Fruit fly (Drosophila melanogaster) whole organism, adult: ENCODE measurements around the gene Elo68beta.

ENCODE experiments used
- CG11617 ChIP-seq: fragments of 200-800 bp; sonication (Bioruptor generic); optimal IDR thresholded peaks from 2 replicates; lab custom pipeline; 2017; ENCODE audit warnings: mild to moderate bottlenecking, missing biosample characterization, missing genetic modification reagents, missing genetic modification characterization
- CG12768 ChIP-seq: fragments of 200-800 bp; sonication (Bioruptor generic); optimal IDR thresholded peaks from 2 replicates; lab custom pipeline; 2017; ENCODE audit warnings: missing biosample characterization, missing genetic modification characterization, mild to moderate bottlenecking, moderate library complexity, missing genetic modification reagents
- CG14711 ChIP-seq: fragments of 200-800 bp; sonication (Bioruptor generic); optimal IDR thresholded peaks from 2 replicates; lab custom pipeline; 2018; ENCODE audit warnings: missing biosample characterization, mild to moderate bottlenecking, missing genetic modification characterization, moderate library complexity
- CG1620 ChIP-seq: fragments of 200-800 bp; sonication (Bioruptor generic); optimal IDR thresholded peaks from 2 replicates; lab custom pipeline; 2016; ENCODE audit warnings: missing biosample characterization, missing genetic modification characterization
- CG33017 ChIP-seq: fragments of 200-800 bp; sonication (Bioruptor generic); optimal IDR thresholded peaks from 2 replicates; lab custom pipeline; 2018; ENCODE audit warnings: missing biosample characterization, mild to moderate bottlenecking, missing genetic modification characterization, moderate library complexity
- CG5204 ChIP-seq: fragments of 200-800 bp; sonication (Bioruptor generic); optimal IDR thresholded peaks from 2 replicates; lab custom pipeline; 2016; ENCODE audit warnings: missing biosample characterization, missing genetic modification characterization
- CG7045 ChIP-seq: fragments of 200-800 bp; sonication (Bioruptor generic); optimal IDR thresholded peaks from 2 replicates; lab custom pipeline; 2017; ENCODE audit warnings: missing biosample characterization, mild to moderate bottlenecking, missing genetic modification characterization
- CG7101 ChIP-seq: fragments of 200-800 bp; sonication (Bioruptor generic); optimal IDR thresholded peaks from 2 replicates; lab custom pipeline; 2018; ENCODE audit warnings: missing biosample characterization, mild to moderate bottlenecking, missing genetic modification characterization, moderate library complexity
- Clk ChIP-seq: fragments of 200-800 bp; sonication (Bioruptor generic); optimal IDR thresholded peaks from 2 replicates; lab custom pipeline; 2017; ENCODE audit warnings: missing biosample characterization, missing genetic modification characterization
- Crg-1 ChIP-seq: fragments of 200-800 bp; sonication (Bioruptor generic); optimal IDR thresholded peaks from 2 replicates; lab custom pipeline; 2016; ENCODE audit warnings: missing biosample characterization, missing genetic modification characterization
- Hr96 ChIP-seq: fragments of 200-800 bp; sonication (Bioruptor generic); optimal IDR thresholded peaks from 2 replicates; lab custom pipeline; 2016; ENCODE audit warnings: missing biosample characterization, missing genetic modification characterization
- Mnt ChIP-seq: fragments of 200-800 bp; sonication (Bioruptor generic); optimal IDR thresholded peaks from 2 replicates; lab custom pipeline; 2016; ENCODE audit warnings: missing biosample characterization, mild to moderate bottlenecking, missing genetic modification characterization
- bab1 ChIP-seq: fragments of 200-800 bp; sonication (Bioruptor generic); optimal IDR thresholded peaks from 3 replicates; lab custom pipeline; 2019; ENCODE audit warnings: missing biosample characterization, mild to moderate bottlenecking, missing genetic modification characterization, moderate library complexity
- cic ChIP-seq: fragments of 200-800 bp; sonication (Bioruptor generic); optimal IDR thresholded peaks from 2 replicates; lab custom pipeline; 2017; ENCODE audit warnings: missing biosample characterization, mild to moderate bottlenecking, missing genetic modification characterization, moderate library complexity
- cnc ChIP-seq, 2 experiments: fragments of >200 bp; optimal IDR thresholded peaks; 2 replicates each; lab custom pipeline; 2017
- kay ChIP-seq: fragments of 200-800 bp; sonication (Bioruptor generic); peaks from one replicate; lab custom pipeline; 2016; ENCODE audit warnings: missing biosample characterization, missing genetic modification characterization, borderline replicate concordance
- ovo ChIP-seq: fragments of 200-800 bp; sonication (Bioruptor generic); optimal IDR thresholded peaks from 2 replicates; lab custom pipeline; 2016; ENCODE audit warnings: missing biosample characterization, missing genetic modification characterization
- pad ChIP-seq: fragments of 200-800 bp; sonication (Bioruptor generic); optimal IDR thresholded peaks from 3 replicates; lab custom pipeline; 2017; ENCODE audit warnings: missing biosample characterization, missing genetic modification characterization, mild to moderate bottlenecking, moderate library complexity, missing genetic modification reagents
- tj ChIP-seq: fragments of 200-800 bp; sonication (Bioruptor generic); optimal IDR thresholded peaks from 3 replicates; lab custom pipeline; 2017; ENCODE audit warnings: missing biosample characterization, mild to moderate bottlenecking, missing genetic modification characterization, moderate library complexity
- toe ChIP-seq: fragments of 200-800 bp; sonication (Bioruptor generic); optimal IDR thresholded peaks from 2 replicates; lab custom pipeline; 2016; ENCODE audit warnings: missing biosample characterization, missing genetic modification characterization

The Elo68beta gene

dm6 chr3L:11092610-11092961, 8.9 kb downstream of the Elo68beta start:
- TF ChIP-seq bab1 = no peak
- peak; percentile 3 for TF ChIP-seq cic (GFP tag; lab: Kevin White, UChicago)
- TF ChIP-seq Crg-1 (GFP tag; lab: Kevin White, UChicago) = no peak

- TF ChIP-seq CG11617 (GFP tag; lab: Kevin White, UChicago) (peak; percentile 63), CG1620 (peak; percentile 79), bab1 (no peak), CG14711 (tag; lab: Kevin White, UChicago) (peak; percentile 54), CG33017 (tag; lab: Kevin White, UChicago) (peak; percentile 50), kay (GFP tag; lab: Kevin White, UChicago) (peak; percentile 6), pad (GFP tag; lab: Kevin White, UChicago) (peak; percentile 76), toe (GFP tag; lab: Kevin White, UChicago) (peak; percentile 75), Crg-1 (GFP tag; lab: Kevin White, UChicago) (peak; percentile 90), Hr96 (GFP tag; lab: Kevin White, UChicago) (peak; percentile 81), cic (GFP tag; lab: Kevin White, UChicago) (peak; percentile 82), Mnt (GFP tag; lab: Kevin White, UChicago) (peak; percentile 70), CG5204 (GFP tag; lab: Kevin White, UChicago) (peak; percentile 24), cnc (optimal IDR thresholded peaks at IDR 0.05; lab: Kevin White, UChicago) (no peak), Clk (GFP tag; lab: Kevin White, UChicago) (peak; percentile 53), CG12768 (GFP tag; lab: Kevin White, UChicago) (peak; percentile 82), tj (peak; percentile 51), ovo (GFP tag; lab: Kevin White, UChicago) (peak; percentile 7), CG7045 (GFP tag; lab: Kevin White, UChicago) (peak; percentile 56), CG7101 (tag; lab: Kevin White, UChicago) (peak; percentile 78)
Measured at dm6 chr3L:11091943-11092609, 9.4 kb downstream of the Elo68beta start.

dm6 chr3L:11089805-11090440, 11.6 kb downstream of the Elo68beta start:
- TF ChIP-seq Hr96 (GFP tag; lab: Kevin White, UChicago) (no peak), CG5204 (GFP tag; lab: Kevin White, UChicago) (peak; percentile 50), cic (GFP tag; lab: Kevin White, UChicago) (no peak), CG14711 (tag; lab: Kevin White, UChicago) (peak; percentile 29), bab1 (peak; percentile 59), CG33017 (tag; lab: Kevin White, UChicago) (peak; percentile 48), pad (GFP tag; lab: Kevin White, UChicago) (peak; percentile 15), tj (peak; percentile 63), CG7045 (GFP tag; lab: Kevin White, UChicago) (peak; percentile 39), Crg-1 (GFP tag; lab: Kevin White, UChicago) (no peak), CG7101 (tag; lab: Kevin White, UChicago) (peak; percentile 47), Clk (GFP tag; lab: Kevin White, UChicago) (no peak), ovo (GFP tag; lab: Kevin White, UChicago) (no peak), CG11617 (GFP tag; lab: Kevin White, UChicago) (peak; percentile 77), CG12768 (GFP tag; lab: Kevin White, UChicago) (no peak), Mnt (GFP tag; lab: Kevin White, UChicago) (no peak), cnc (optimal IDR thresholded peaks at IDR 0.05; lab: Kevin White, UChicago) (no peak), CG1620 (no peak), kay (GFP tag; lab: Kevin White, UChicago) (peak; percentile 86), toe (GFP tag; lab: Kevin White, UChicago) (no peak)

- TF ChIP-seq CG5204 (GFP tag; lab: Kevin White, UChicago) = no peak
- no peak for TF ChIP-seq CG33017 (tag; lab: Kevin White, UChicago)
- no peak for TF ChIP-seq Clk (GFP tag; lab: Kevin White, UChicago)
- peak; percentile 26 for TF ChIP-seq cic (GFP tag; lab: Kevin White, UChicago)
- TF ChIP-seq Mnt (GFP tag; lab: Kevin White, UChicago) = peak; percentile 73
- TF ChIP-seq CG14711 (tag; lab: Kevin White, UChicago) = peak; percentile 7
- TF ChIP-seq CG1620 = no peak
Measured at dm6 chr3L:11085810-11086209, 15.7 kb downstream of the Elo68beta start.

- TF ChIP-seq tj (peak; percentile 79), ovo (GFP tag; lab: Kevin White, UChicago) (no peak), CG7045 (GFP tag; lab: Kevin White, UChicago) (peak; percentile 94), CG14711 (tag; lab: Kevin White, UChicago) (peak; percentile 93), CG5204 (GFP tag; lab: Kevin White, UChicago) (no peak), Clk (GFP tag; lab: Kevin White, UChicago) (peak; percentile 88), cic (GFP tag; lab: Kevin White, UChicago) (peak; percentile 82), pad (GFP tag; lab: Kevin White, UChicago) (peak; percentile 85), Hr96 (GFP tag; lab: Kevin White, UChicago) (no peak), CG12768 (GFP tag; lab: Kevin White, UChicago) (peak; percentile 97), Crg-1 (GFP tag; lab: Kevin White, UChicago) (peak; percentile 93), bab1 (peak; percentile 96), CG11617 (GFP tag; lab: Kevin White, UChicago) (peak; percentile 95), CG33017 (tag; lab: Kevin White, UChicago) (peak; percentile 96), Mnt (GFP tag; lab: Kevin White, UChicago) (peak; percentile 65), toe (GFP tag; lab: Kevin White, UChicago) (no peak), CG1620 (peak; percentile 93), cnc (optimal IDR thresholded peaks at IDR 0.05; lab: Kevin White, UChicago) (no peak), CG7101 (tag; lab: Kevin White, UChicago) (peak; percentile 94), kay (GFP tag; lab: Kevin White, UChicago) (peak; percentile 86)
Measured at dm6 chr3L:11084557-11085231, 16.8 kb downstream of the Elo68beta start.
